Worm (Caenorhabditis elegans) whole organism, late embryonic: ENCODE measurements around the gene best-17.
A peak's percentile ranks its signal among the peaks of the same experiment; 100 is the strongest.

Source experiments
- C08G9.2 ChIP-seq: sonication (generic microtip); optimal IDR thresholded peaks from 2 replicates; lab custom pipeline; 2016; ENCODE audit warnings: mild to moderate bottlenecking, missing genetic modification characterization, moderate library complexity, missing compliant biosample characterization
- F13H6.1 ChIP-seq: sonication (generic microtip); optimal IDR thresholded peaks from 2 replicates; lab custom pipeline; 2016; ENCODE audit warnings: missing genetic modification characterization, missing compliant biosample characterization
- K02D7.2 ChIP-seq: sonication (generic microtip); optimal IDR thresholded peaks from 2 replicates; lab custom pipeline; 2017; ENCODE audit warnings: mild to moderate bottlenecking, missing genetic modification characterization, missing compliant biosample characterization
- K09A11.1 ChIP-seq: sonication (generic microtip); optimal IDR thresholded peaks from 2 replicates; lab custom pipeline; 2017; ENCODE audit warnings: antibody characterized with exemption, mild to moderate bottlenecking, missing genetic modification characterization, missing compliant biosample characterization; ENCODE audit not compliant: insufficient read depth
- T23F11.4 ChIP-seq: fragments of 200-800 bp; sonication (Bioruptor generic); optimal IDR thresholded peaks from 2 replicates; lab custom pipeline; 2018; ENCODE audit warnings: mild to moderate bottlenecking, missing genetic modification characterization, missing compliant biosample characterization
- ahr-1 ChIP-seq: sonication (generic microtip); optimal IDR thresholded peaks from 2 replicates; lab custom pipeline; 2016; ENCODE audit warnings: missing genetic modification characterization, missing compliant biosample characterization
- ama-1 ChIP-seq: fragments of 150-350 bp; optimal IDR thresholded peaks from 2 replicates; lab custom pipeline; 2014
- ceh-18 ChIP-seq: sonication (generic microtip); optimal IDR thresholded peaks from 2 replicates; lab custom pipeline; 2016; ENCODE audit warnings: missing genetic modification characterization, missing compliant biosample characterization
- ceh-19 ChIP-seq: fragments of 200-800 bp; sonication (Bioruptor generic); optimal IDR thresholded peaks from 2 replicates; lab custom pipeline; 2018; ENCODE audit warnings: mild to moderate bottlenecking, missing genetic modification characterization, missing compliant biosample characterization
- ceh-2 ChIP-seq: sonication (generic microtip); optimal IDR thresholded peaks from 2 replicates; lab custom pipeline; 2016; ENCODE audit warnings: missing genotype, missing genetic modification characterization, missing compliant biosample characterization
- ceh-31 ChIP-seq: sonication (generic microtip); optimal IDR thresholded peaks from 2 replicates; lab custom pipeline; 2016; ENCODE audit warnings: missing genetic modification characterization, missing compliant biosample characterization
- ceh-48 ChIP-seq: sonication (generic microtip); optimal IDR thresholded peaks from 2 replicates; lab custom pipeline; 2016; ENCODE audit warnings: missing genetic modification characterization, inconsistent platforms, missing compliant biosample characterization
- che-1 ChIP-seq: sonication (generic microtip); optimal IDR thresholded peaks from 2 replicates; lab custom pipeline; 2016; ENCODE audit warnings: mild to moderate bottlenecking, missing genetic modification characterization, missing compliant biosample characterization
- dmd-4 ChIP-seq: sonication (generic microtip); optimal IDR thresholded peaks from 2 replicates; lab custom pipeline; 2016; ENCODE audit warnings: borderline replicate concordance, missing genetic modification characterization, missing compliant biosample characterization
- elt-2 ChIP-seq: sonication (generic microtip); optimal IDR thresholded peaks from 2 replicates; lab custom pipeline; 2016; ENCODE audit warnings: missing genetic modification reagents, missing genetic modification characterization, missing compliant biosample characterization
- elt-4 ChIP-seq: sonication (generic microtip); optimal IDR thresholded peaks from 2 replicates; lab custom pipeline; 2016; ENCODE audit warnings: missing genetic modification characterization, missing compliant biosample characterization
- ets-4 ChIP-seq: sonication (generic microtip); optimal IDR thresholded peaks from 2 replicates; lab custom pipeline; 2016; ENCODE audit warnings: missing genetic modification characterization, missing compliant biosample characterization
- fax-1 ChIP-seq: sonication (generic microtip); optimal IDR thresholded peaks from 2 replicates; lab custom pipeline; 2016; ENCODE audit warnings: missing genotype, missing genetic modification characterization, missing compliant biosample characterization
- fkh-10 ChIP-seq: fragments of 150-350 bp; optimal IDR thresholded peaks from 2 replicates; lab custom pipeline; 2014; ENCODE audit warnings: missing biosample characterization, missing genetic modification reagents, missing genetic modification characterization
- fkh-6 ChIP-seq: sonication (generic microtip); optimal IDR thresholded peaks from 2 replicates; lab custom pipeline; 2016; ENCODE audit warnings: missing genetic modification characterization, missing compliant biosample characterization
- hlh-15 ChIP-seq: sonication (generic microtip); optimal IDR thresholded peaks from 2 replicates; lab custom pipeline; 2016; ENCODE audit warnings: missing genetic modification characterization, missing compliant biosample characterization
- hlh-8 ChIP-seq: sonication (generic microtip); optimal IDR thresholded peaks from 2 replicates; lab custom pipeline; 2016; ENCODE audit warnings: missing genotype, missing genetic modification characterization, missing compliant biosample characterization
- lim-6 ChIP-seq: sonication (generic microtip); optimal IDR thresholded peaks from 2 replicates; lab custom pipeline; 2016; ENCODE audit warnings: missing genetic modification characterization, missing compliant biosample characterization
- nfya-1 ChIP-seq: sonication (generic microtip); optimal IDR thresholded peaks from 2 replicates; lab custom pipeline; 2017; ENCODE audit warnings: missing genetic modification characterization, mild to moderate bottlenecking, missing compliant biosample characterization, antibody characterized with exemption, moderate library complexity
- odd-2 ChIP-seq: sonication (generic microtip); optimal IDR thresholded peaks from 2 replicates; lab custom pipeline; 2017; ENCODE audit warnings: antibody characterized with exemption, mild to moderate bottlenecking, missing genetic modification characterization, missing compliant biosample characterization
- pag-3 ChIP-seq: sonication (generic microtip); optimal IDR thresholded peaks from 2 replicates; lab custom pipeline; 2016; ENCODE audit warnings: missing compliant biosample characterization, missing genetic modification characterization, borderline replicate concordance
- pax-1 ChIP-seq: fragments of 150-350 bp; optimal IDR thresholded peaks from 2 replicates; lab custom pipeline; 2014; ENCODE audit warnings: missing biosample characterization, missing genetic modification characterization
- pha-2 ChIP-seq: sonication (generic microtip); optimal IDR thresholded peaks from 2 replicates; lab custom pipeline; 2017; ENCODE audit warnings: mild to moderate bottlenecking, missing genetic modification characterization, missing compliant biosample characterization
- pqm-1 ChIP-seq: sonication (generic microtip); optimal IDR thresholded peaks from 2 replicates; lab custom pipeline; 2016; ENCODE audit warnings: missing genetic modification characterization, missing compliant biosample characterization
- pros-1 ChIP-seq: fragments of 150-350 bp; optimal IDR thresholded peaks from 2 replicates; lab custom pipeline; 2014; ENCODE audit warnings: missing biosample characterization, missing genetic modification reagents, missing genetic modification characterization
- rnt-1 ChIP-seq: sonication (generic microtip); optimal IDR thresholded peaks from 2 replicates; lab custom pipeline; 2016; ENCODE audit warnings: missing genetic modification characterization, missing compliant biosample characterization
- sdc-2 ChIP-seq: sonication (generic microtip); optimal IDR thresholded peaks from 2 replicates; lab custom pipeline; 2016; ENCODE audit warnings: missing genotype, missing genetic modification characterization, missing compliant biosample characterization
- syd-9 ChIP-seq: sonication (generic microtip); optimal IDR thresholded peaks from 2 replicates; lab custom pipeline; 2016; ENCODE audit warnings: mild to moderate bottlenecking, missing genetic modification characterization, moderate library complexity, missing compliant biosample characterization
- tbx-2 ChIP-seq: sonication (generic microtip); optimal IDR thresholded peaks from 2 replicates; lab custom pipeline; 2016; ENCODE audit warnings: missing genetic modification characterization, missing compliant biosample characterization
- tbx-7 ChIP-seq: sonication (generic microtip); optimal IDR thresholded peaks from 2 replicates; lab custom pipeline; 2016; ENCODE audit warnings: missing genotype, missing genetic modification characterization, missing compliant biosample characterization
- ttx-3 ChIP-seq: sonication (generic microtip); optimal IDR thresholded peaks from 2 replicates; lab custom pipeline; 2016; ENCODE audit warnings: missing genetic modification reagents, missing genetic modification characterization, missing compliant biosample characterization
- unc-42 ChIP-seq: sonication (generic microtip); optimal IDR thresholded peaks from 2 replicates; lab custom pipeline; 2016; ENCODE audit warnings: missing genotype, missing genetic modification characterization, missing compliant biosample characterization
- unc-55 ChIP-seq: sonication (generic microtip); optimal IDR thresholded peaks from 2 replicates; lab custom pipeline; 2017; ENCODE audit warnings: missing biosample characterization, missing genetic modification reagents, missing genetic modification characterization

The best-17 gene

ce11 chrIII:623754-624153, 14.3 kb upstream of the best-17 start (continued):
- TF ChIP-seq ceh-18 (tag; lab: Kevin White, UChicago) (peak; percentile 88), ets-4 (tag; lab: Kevin White, UChicago) (peak; percentile 53), pqm-1 (tag; lab: Kevin White, UChicago) (peak; percentile 48), syd-9 (tag; lab: Kevin White, UChicago) (no peak), sdc-2 (tag; lab: Kevin White, UChicago) (no peak), elt-2 (tag; lab: Kevin White, UChicago) (peak; percentile 68), odd-2 (tag; lab: Kevin White, UChicago) (no peak), nfya-1 (peak; percentile 85), hlh-8 (tag; lab: Kevin White, UChicago) (peak; percentile 32), hlh-15 (no peak), F13H6.1 (tag; lab: Kevin White, UChicago) (peak; percentile 4), rnt-1 (tag; lab: Kevin White, UChicago) (peak; percentile 49), fkh-6 (tag; lab: Kevin White, UChicago) (no peak)
- TF ChIP-seq, all 69 proteins: peak for 21

- TF ChIP-seq ceh-2 (tag; lab: Kevin White, UChicago), result no peak
- TF ChIP-seq, all 69 proteins: peak for 0
Observed at ce11 chrIII:620204-620718, 10.8 kb upstream of the best-17 start, which contains the start of gene T19C3.4. TSS of gene T19C3.4 (minus strand) at chrIII:620254.

- no peak for TF ChIP-seq fax-1 (tag; lab: Kevin White, UChicago)
- no peak for TF ChIP-seq ama-1 (lab: Kevin White, UChicago)
- TF ChIP-seq F13H6.1 (tag; lab: Kevin White, UChicago), result no peak
- TF ChIP-seq pax-1 (tag; lab: Kevin White, UChicago), result no peak
- TF ChIP-seq ceh-31 (tag; lab: Kevin White, UChicago), result no peak
- no peak for TF ChIP-seq ahr-1 (tag; lab: Kevin White, UChicago)
- no peak for TF ChIP-seq che-1 (tag; lab: Kevin White, UChicago)
- no peak for TF ChIP-seq odd-2 (tag; lab: Kevin White, UChicago)
- no peak for TF ChIP-seq tbx-7 (tag; lab: Kevin White, UChicago)
- TF ChIP-seq ceh-48 (tag; lab: Kevin White, UChicago), result no peak
- no peak for TF ChIP-seq pros-1 (tag; lab: Kevin White, UChicago)
- TF ChIP-seq T23F11.4 (GFP tag; lab: Kevin White, UChicago), result no peak
- TF ChIP-seq unc-55, result no peak
- TF ChIP-seq ceh-19 (GFP tag; lab: Kevin White, UChicago), result no peak
- no peak for TF ChIP-seq fkh-10
- TF ChIP-seq tbx-2 (tag; lab: Kevin White, UChicago), result no peak
- TF ChIP-seq C08G9.2, result no peak
- TF ChIP-seq K02D7.2 (tag; lab: Kevin White, UChicago), result no peak
- no peak for TF ChIP-seq pha-2 (tag; lab: Kevin White, UChicago)
Observed at ce11 chrIII:617467-617866, 8.0 kb upstream of the best-17 start, which contains the start of gene T19C3.2. TSS of gene T19C3.2 (minus strand) at chrIII:617567.

DNA sequence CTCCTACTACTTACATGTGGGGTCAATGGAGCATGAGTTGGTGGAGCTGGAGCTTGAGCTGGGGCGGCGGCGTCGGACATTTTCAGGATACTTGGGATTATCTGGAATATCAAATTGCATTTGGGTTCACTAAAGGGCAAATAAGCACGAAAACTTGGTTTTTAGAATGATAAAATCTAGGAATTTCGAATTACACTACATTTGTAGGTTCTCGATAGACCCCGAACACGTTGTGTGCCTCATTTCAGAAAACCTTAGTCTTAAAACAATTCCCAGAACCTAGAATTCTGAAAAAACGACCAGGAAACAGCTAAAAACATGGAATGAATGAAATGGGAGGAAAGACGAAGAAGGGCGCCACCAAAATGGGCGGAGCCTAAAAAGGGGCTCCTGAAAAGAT, 5.0 kb upstream of the best-17 start, which contains the start of gene T19C3.3:
Gene T19C3.3, minus strand, starts transcription at position 101 of the 400 bp plus-strand sequence.
- TF ChIP-seq pag-3 (no peak), ttx-3 (tag; lab: Kevin White, UChicago) (no peak), lim-6 (no peak), K09A11.1 (tag; lab: Kevin White, UChicago) (no peak), elt-4 (tag; lab: Kevin White, UChicago) (no peak), fkh-6 (tag; lab: Kevin White, UChicago) (no peak), dmd-4 (tag; lab: Kevin White, UChicago) (no peak), unc-42 (tag; lab: Kevin White, UChicago) (peak; percentile 10)
